ENCODE assay signal across 2 worm cellular contexts in genomic region chrII:12805161-12805560, ce11.
A peak's percentile ranks its signal among the peaks of the same experiment; 100 is the strongest.
TF ChIP-seq lines count a peak whose summit lies in the region.

TSS of gene Y46G5A.18 (minus strand) at chrII:12805261.
TSS of gene Y46G5A.47 (minus strand) at chrII:12805306.

TF ChIP-seq in whole organism, late embryonic, 69 proteins besides CTCF, POLR2A, EP300 and RAD21:
- peak; percentile 64 for TF ChIP-seq ceh-48 (tag; optimal IDR thresholded peaks at IDR 0.05; lab: Kevin White, UChicago)
- TF ChIP-seq hlh-15 (tag; optimal IDR thresholded peaks at IDR 0.05; lab: Kevin White, UChicago), result no peak

TF ChIP-seq in whole organism, midembryonic, 9 proteins besides CTCF, POLR2A, EP300 and RAD21:
- no peak for TF ChIP-seq med-1 (GFP tag; optimal IDR thresholded peaks at IDR 0.05; lab: Kevin White, UChicago; ENCODE audit: insufficient read depth)
- no peak for TF ChIP-seq flt-1 (GFP tag; IDR thresholded peaks at IDR 0.05; lab: Robert Waterston, UW)
- peak; percentile 47; the same call in 1 of the 2 replicates for TF ChIP-seq T22C8.4 (GFP tag; IDR thresholded peaks at IDR 0.05; lab: Robert Waterston, UW)
- TF ChIP-seq cog-1 (tag; optimal IDR thresholded peaks at IDR 0.05; lab: Kevin White, UChicago), result no peak
